Fruit fly (Drosophila melanogaster) whole organism, embryonic: Measurements from ENCODE around the gene Sar1.

Experiments
- CG1603 ChIP-seq: fragments of 200-800 bp; sonication (Bioruptor generic); optimal IDR thresholded peaks from 2 replicates; lab custom pipeline; 2019; ENCODE audit warnings: missing biosample characterization, mild to moderate bottlenecking, missing genetic modification characterization, moderate library complexity
- CG16863 ChIP-seq: fragments of 200-800 bp; sonication (Bioruptor generic); optimal IDR thresholded peaks from 3 replicates; lab custom pipeline; 2016; ENCODE audit warnings: missing biosample characterization, missing genetic modification characterization
- CG17829 ChIP-seq: fragments of 200-800 bp; optimal IDR thresholded peaks from 2 replicates; lab custom pipeline; 2019; ENCODE audit warnings: missing biosample characterization, mild to moderate bottlenecking, missing genetic modification characterization, moderate library complexity
- CG2120 ChIP-seq: fragments of 200-800 bp; sonication (Bioruptor generic); optimal IDR thresholded peaks from 3 replicates; lab custom pipeline; 2016; ENCODE audit warnings: missing biosample characterization, missing genetic modification characterization
- CG2678 ChIP-seq: fragments of 200-800 bp; sonication (Bioruptor generic); optimal IDR thresholded peaks from 3 replicates; lab custom pipeline; 2019; ENCODE audit warnings: missing biosample characterization, mild to moderate bottlenecking, missing genetic modification characterization, moderate library complexity
- CG33557 ChIP-seq: fragments of 200-800 bp; sonication (Bioruptor generic); optimal IDR thresholded peaks from 2 replicates; lab custom pipeline; 2019; ENCODE audit warnings: missing biosample characterization, mild to moderate bottlenecking, missing genetic modification characterization, moderate library complexity
- CG4707 ChIP-seq: fragments of 200-800 bp; sonication (Bioruptor generic); optimal IDR thresholded peaks from 2 replicates; lab custom pipeline; 2018; ENCODE audit warnings: missing biosample characterization, mild to moderate bottlenecking, missing genetic modification characterization, moderate library complexity
- CG5245 ChIP-seq: fragments of 200-800 bp; sonication (Bioruptor generic); optimal IDR thresholded peaks from 3 replicates; lab custom pipeline; 2016; ENCODE audit warnings: missing biosample characterization, missing genetic modification characterization
- CkIIα-i1 ChIP-seq: fragments of 200-800 bp; sonication (Bioruptor generic); IDR thresholded peaks from 2 replicates; pipeline ENCODE4 v1.3.6; 2022; ENCODE audit warnings: missing biosample characterization, missing genetic modification characterization
- Dip3 ChIP-seq: fragments of 200-800 bp; sonication (Bioruptor generic); optimal IDR thresholded peaks from 3 replicates; lab custom pipeline; 2016; ENCODE audit warnings: missing biosample characterization, missing genetic modification characterization
- Hr51 ChIP-seq, 2 experiments: fragments of 200-800 bp; sonication (Bioruptor generic); optimal IDR thresholded peaks; 2 replicates in 1 of 2; 3 replicates in 1 of 2; lab custom pipeline; 2016 to 2018; ENCODE audit warnings: missing biosample characterization in 2 of 2, missing genetic modification characterization in 2 of 2, mild to moderate bottlenecking in 1 of 2, moderate library complexity in 1 of 2
- MBD-R2 ChIP-seq: fragments of 200-800 bp; sonication (Bioruptor generic); IDR thresholded peaks from 2 replicates; pipeline ENCODE4 v1.3.6; 2022; ENCODE audit warnings: missing biosample characterization, missing genetic modification characterization
- MTF-1 ChIP-seq: fragments of 200-800 bp; sonication (Bioruptor generic); optimal IDR thresholded peaks from 2 replicates; lab custom pipeline; 2018; ENCODE audit warnings: missing biosample characterization, mild to moderate bottlenecking, missing genetic modification characterization, borderline replicate concordance
- Mes4 ChIP-seq: fragments of 200-800 bp; sonication (Bioruptor generic); optimal IDR thresholded peaks from 2 replicates; lab custom pipeline; 2016; ENCODE audit warnings: missing biosample characterization, missing genetic modification characterization
- NC2β ChIP-seq: fragments of 200-800 bp; sonication (Bioruptor generic); optimal IDR thresholded peaks from 2 replicates; lab custom pipeline; 2016; ENCODE audit warnings: missing biosample characterization, missing genetic modification characterization
- Nf-YC ChIP-seq: fragments of 200-800 bp; optimal IDR thresholded peaks from 3 replicates; lab custom pipeline; 2019; ENCODE audit warnings: missing biosample characterization, mild to moderate bottlenecking, missing genetic modification characterization, moderate library complexity
- Oaz ChIP-seq: fragments of 200-800 bp; sonication (Bioruptor generic); IDR thresholded peaks from 2 replicates; pipeline ENCODE4 v1.3.6; 2022; ENCODE audit warnings: missing biosample characterization, missing genetic modification characterization
- Scr ChIP-seq: fragments of 200-800 bp; sonication (Bioruptor generic); IDR thresholded peaks from 2 replicates; pipeline ENCODE4 v1.3.6; 2022; ENCODE audit warnings: missing biosample characterization, missing genetic modification characterization; ENCODE audit not compliant: partially characterized antibody
- Sin3A ChIP-seq: fragments of >200 bp; optimal IDR thresholded peaks from 2 replicates; lab custom pipeline; 2018
- TFAM ChIP-seq: fragments of 200-800 bp; sonication (Bioruptor generic); optimal IDR thresholded peaks from 2 replicates; lab custom pipeline; 2017; ENCODE audit warnings: missing biosample characterization, missing genetic modification characterization, inconsistent platforms
- Trl ChIP-seq, 3 experiments: fragments of >200 bp in 2 of 3; fragments of 200-800 bp in 1 of 3; sonication (Bioruptor generic) in 1 of 3; optimal IDR thresholded peaks; 2 replicates in 1 of 3; 3 replicates in 2 of 3; lab custom pipeline; 2016 to 2017; ENCODE audit warnings: missing biosample characterization in 1 of 3, missing genetic modification characterization in 1 of 3
- amos ChIP-seq: fragments of 200-800 bp; sonication (Bioruptor generic); IDR thresholded peaks from 2 replicates; pipeline ENCODE4 v1.3.6; 2022; ENCODE audit warnings: missing biosample characterization, missing genetic modification characterization; ENCODE audit not compliant: partially characterized antibody
- ase ChIP-seq: fragments of 200-800 bp; sonication (Bioruptor generic); IDR thresholded peaks from 3 replicates; pipeline ENCODE4 v1.3.6; 2022; ENCODE audit warnings: missing biosample characterization, missing genetic modification characterization
- bigmax ChIP-seq: fragments of 200-800 bp; sonication (Bioruptor generic); optimal IDR thresholded peaks from 2 replicates; lab custom pipeline; 2018; ENCODE audit warnings: missing biosample characterization, mild to moderate bottlenecking, missing genetic modification characterization
- chinmo ChIP-seq: fragments of 200-800 bp; sonication (Bioruptor generic); IDR thresholded peaks from 4 replicates; pipeline ENCODE4 v1.3.6; 2022; ENCODE audit warnings: missing biosample characterization, missing genetic modification characterization; ENCODE audit not compliant: partially characterized antibody
- disco-r ChIP-seq: fragments of 200-800 bp; sonication (Bioruptor generic); optimal IDR thresholded peaks from 2 replicates; lab custom pipeline; 2016; ENCODE audit warnings: missing biosample characterization, missing genetic modification characterization
- ems ChIP-seq: fragments of 200-800 bp; sonication (Bioruptor generic); optimal IDR thresholded peaks from 3 replicates; lab custom pipeline; 2016; ENCODE audit warnings: missing biosample characterization, missing genetic modification characterization
- fd64A ChIP-seq: fragments of 200-800 bp; sonication (Bioruptor generic); optimal IDR thresholded peaks from 3 replicates; lab custom pipeline; 2018; ENCODE audit warnings: missing biosample characterization, mild to moderate bottlenecking, missing genetic modification characterization
- hb ChIP-seq: fragments of 200-800 bp; sonication (Bioruptor generic); IDR thresholded peaks from 3 replicates; pipeline ENCODE4 v1.3.6; 2022; ENCODE audit warnings: missing biosample characterization, missing genetic modification characterization; ENCODE audit not compliant: partially characterized antibody
- hkb ChIP-seq, 2 experiments: fragments of 200-800 bp in 1 of 2; fragments of >200 bp in 1 of 2; sonication (Bioruptor generic) in 1 of 2; IDR thresholded peaks in 1 of 2; optimal IDR thresholded peaks in 1 of 2; 2 replicates each; pipeline versions ENCODE4 v1.3.6 to Lab custom; 2017 to 2022; ENCODE audit warnings: missing biosample characterization in 1 of 2, missing genetic modification characterization in 1 of 2
- ken ChIP-seq: fragments of 200-800 bp; sonication (Bioruptor generic); IDR thresholded peaks from 3 replicates; pipeline ENCODE4 v1.3.6; 2022; ENCODE audit warnings: missing biosample characterization, missing genetic modification characterization
- knrl ChIP-seq: fragments of 200-800 bp; sonication (Bioruptor generic); IDR thresholded peaks from 3 replicates; pipeline ENCODE4 v1.3.6; 2022; ENCODE audit warnings: missing biosample characterization, missing genetic modification characterization; ENCODE audit not compliant: partially characterized antibody
- lola ChIP-seq, 3 experiments: fragments of >200 bp in 2 of 3; fragments of 200-800 bp in 1 of 3; sonication (Bioruptor generic) in 1 of 3; optimal IDR thresholded peaks; 2 replicates each; lab custom pipeline; 2017 to 2019; ENCODE audit warnings: missing biosample characterization in 3 of 3, missing genetic modification characterization in 3 of 3, mild to moderate bottlenecking in 1 of 3, moderate library complexity in 1 of 3
- pum ChIP-seq: fragments of 200-800 bp; sonication (Bioruptor generic); optimal IDR thresholded peaks from 2 replicates; lab custom pipeline; 2016; ENCODE audit warnings: missing biosample characterization, missing genetic modification characterization
- so ChIP-seq: fragments of 200-800 bp; sonication (Bioruptor generic); IDR thresholded peaks from 3 replicates; pipeline ENCODE4 v1.3.6; 2022; ENCODE audit warnings: missing biosample characterization, missing genetic modification characterization
- sr ChIP-seq: fragments of 200-800 bp; sonication (Bioruptor generic); IDR thresholded peaks from 3 replicates; pipeline ENCODE4 v1.3.6; 2022; ENCODE audit warnings: missing biosample characterization, missing genetic modification characterization
- tna ChIP-seq: fragments of 200-800 bp; sonication (Bioruptor generic); IDR thresholded peaks from 2 replicates; pipeline ENCODE4 v1.3.6; 2022; ENCODE audit warnings: missing biosample characterization, missing genetic modification characterization; ENCODE audit not compliant: partially characterized antibody
- vnd ChIP-seq: fragments of 200-800 bp; sonication (Bioruptor generic); IDR thresholded peaks from 3 replicates; pipeline ENCODE4 v1.3.6; 2022; ENCODE audit warnings: missing biosample characterization, missing genetic modification characterization; ENCODE audit not compliant: partially characterized antibody
- wor ChIP-seq: fragments of 200-800 bp; sonication (Bioruptor generic); IDR thresholded peaks from 2 replicates; pipeline ENCODE4 v1.3.6; 2022; ENCODE audit warnings: missing biosample characterization, missing genetic modification characterization
- zen2 ChIP-seq: fragments of 200-800 bp; sonication (Bioruptor generic); IDR thresholded peaks from 3 replicates; pipeline ENCODE4 v1.3.6; 2022; ENCODE audit warnings: missing biosample characterization, missing genetic modification characterization; ENCODE audit not compliant: partially characterized antibody

The Sar1 gene

DNA sequence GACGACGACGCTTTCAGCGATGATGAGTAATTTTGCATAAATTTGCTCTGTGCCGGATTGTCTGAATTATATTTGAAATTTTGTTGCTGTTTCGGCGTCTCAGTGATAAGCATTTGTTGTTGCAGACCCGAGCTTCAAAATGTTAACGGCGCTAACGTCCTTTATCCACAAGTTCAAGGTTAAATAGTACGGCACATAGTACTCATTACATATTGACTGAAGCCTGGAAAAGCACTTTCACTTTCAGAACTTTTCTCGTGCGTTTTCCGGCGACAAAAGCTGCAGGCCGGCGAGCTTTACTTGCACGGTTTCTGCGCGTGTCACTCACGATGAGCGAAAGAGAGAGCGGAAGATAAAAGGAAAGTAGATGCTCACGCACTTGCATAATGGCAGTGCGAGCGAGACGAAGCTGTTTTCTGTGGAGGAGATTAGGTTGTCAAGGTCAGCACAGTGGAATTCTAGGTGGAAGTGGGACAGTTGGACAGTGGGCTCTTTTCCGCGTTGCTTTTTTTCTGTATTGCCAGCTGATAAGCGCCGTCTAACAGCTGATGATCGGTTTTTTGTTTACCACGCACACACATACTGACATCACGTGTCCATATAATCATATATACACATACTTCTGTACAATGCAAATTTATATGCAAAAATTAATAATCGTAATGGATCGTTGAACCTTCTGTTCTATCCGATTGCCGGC lies 11.7 kb downstream of the Sar1 start (continued):
- TF ChIP-seq sr (GFP tag; lab: Robert Waterston, UW) (no peak), knrl (GFP tag; lab: Robert Waterston, UW) (peak; percentile 63; the same call in 2 of the 3 replicates), CG1603 (tag; lab: Kevin White, UChicago) (no peak), wor (GFP tag; lab: Robert Waterston, UW) (no peak), pum (GFP tag; lab: Kevin White, UChicago) (no peak), chinmo (GFP tag; lab: Robert Waterston, UW) (0 out of 4 replicates have a peak, but pooled peaks have one; percentile 42), MBD-R2 (GFP tag; lab: Robert Waterston, UW) (0 out of 2 replicates have a peak, but pooled peaks have one; percentile 8), TFAM (GFP tag; lab: Kevin White, UChicago) (no peak), Nf-YC (peak; percentile 9), NC2β (GFP tag; lab: Kevin White, UChicago) (no peak), CG16863 (GFP tag; lab: Kevin White, UChicago) (no peak), amos (peak; percentile 38; the same call in 1 of the 2 replicates), CG2678 (tag; lab: Kevin White, UChicago) (no peak), CG33557 (GFP tag; lab: Kevin White, UChicago) (no peak), Oaz (GFP tag; lab: Robert Waterston, UW) (no peak), fd64A (GFP tag; lab: Kevin White, UChicago) (no peak), Scr (peak; percentile 67), CG17829 (tag; lab: Kevin White, UChicago) (no peak), hkb (optimal IDR thresholded peaks at IDR 0.05; lab: Kevin White, UChicago) (no peak), hkb (GFP tag; IDR thresholded peaks at IDR 0.05; lab: Robert Waterston, UW) (no peak), zen2 (GFP tag; lab: Robert Waterston, UW) (0 out of 3 replicates have a peak, but pooled peaks have one; percentile 42), hb (peak; percentile 66; the same call in 1 of the 3 replicates), Trl (optimal IDR thresholded peaks at IDR 0.05; lab: Kevin White, UChicago) (peak in 1 of 2 experiments; percentile 7), Trl (GFP tag; optimal IDR thresholded peaks at IDR 0.05; lab: Kevin White, UChicago) (no peak), CkIIα-i1 (GFP tag; lab: Robert Waterston, UW) (no peak), Sin3A (lab: Kevin White, UChicago) (no peak), CG5245 (GFP tag; lab: Kevin White, UChicago) (no peak), bigmax (no peak), vnd (GFP tag; lab: Robert Waterston, UW) (peak; percentile 60), so (GFP tag; lab: Robert Waterston, UW) (peak; percentile 32; the same call in 1 of the 3 replicates), ems (GFP tag; lab: Kevin White, UChicago) (no peak), ken (GFP tag; lab: Robert Waterston, UW) (0 out of 3 replicates have a peak, but pooled peaks have one; percentile 29), lola (GFP tag; optimal IDR thresholded peaks at IDR 0.05; lab: Kevin White, UChicago) (peak in 1 of 3 experiments; percentile 27), Mes4 (GFP tag; lab: Kevin White, UChicago) (no peak), disco-r (no peak), Dip3 (GFP tag; lab: Kevin White, UChicago) (no peak), Hr51 (GFP tag; optimal IDR thresholded peaks at IDR 0.05; lab: Kevin White, UChicago) (no peak), CG4707 (peak; percentile 97), tna (peak; percentile 65; the same call in 1 of the 2 replicates), MTF-1 (GFP tag; lab: Kevin White, UChicago) (no peak), CG2120 (no peak), ase (GFP tag; lab: Robert Waterston, UW) (peak; percentile 42; the same call in 1 of the 3 replicates)
